Fruit fly (Drosophila melanogaster): ENCODE measurements around the gene VhaM9.7-a.

The VhaM9.7-a gene

dm6 chr3L:4212815-4213214, 49.7 kb upstream of the VhaM9.7-a start, which contains the start of gene Cpr64Ac:
Cpr64Ac (minus strand) TSS chr3L:4212915.
- TF ChIP-seq Ada2b (GFP tag; IDR thresholded peaks at IDR 0.05), result no peak
- peak; percentile 5 for TF ChIP-seq sens (GFP tag)
- TF ChIP-seq Hmx (GFP tag; optimal IDR thresholded peaks at IDR 0.05), result no peak
- TF ChIP-seq CG30403 (GFP tag; optimal IDR thresholded peaks at IDR 0.05), result no peak

- 0 out of 2 replicates have a peak, but pooled peaks have one; percentile 20 for TF ChIP-seq vvl (GFP tag; IDR thresholded peaks at IDR 0.05)
- TF ChIP-seq Ets65A (GFP tag), result peak; percentile 47
- no peak for TF ChIP-seq abd-A (tag; optimal IDR thresholded peaks at IDR 0.05)
These were observed 47.4 kb upstream of the VhaM9.7-a start, which contains the start of gene Cpr64Ad for dm6 chr3L:4215079-4215478. Cpr64Ad (plus strand) TSS chr3L:4215379.

- TF ChIP-seq CG5180 (GFP tag; optimal IDR thresholded peaks at IDR 0.05), result peak; percentile 42
- TF ChIP-seq ci (GFP tag; IDR thresholded peaks at IDR 0.05), result peak; percentile 37; the same call in 1 of the 3 replicates
- TF ChIP-seq CG7987 (GFP tag; optimal IDR thresholded peaks at IDR 0.05), result peak; percentile 92
- 0 out of 2 replicates have a peak, but pooled peaks have one; percentile 11 for TF ChIP-seq sens-2 (GFP tag; IDR thresholded peaks at IDR 0.05)
- peak in 1 of 2 experiments; percentile 35 for TF ChIP-seq Pdp1 (GFP tag; optimal IDR thresholded peaks at IDR 0.05)
- TF ChIP-seq pnt (GFP tag; optimal IDR thresholded peaks at IDR 0.05), result no peak
- no peak for TF ChIP-seq CG14965 (GFP tag; optimal IDR thresholded peaks at IDR 0.05; ENCODE audit: borderline replicate concordance)
- TF ChIP-seq sd (tag; optimal IDR thresholded peaks at IDR 0.05), result peak; percentile 90
- TF ChIP-seq CG32772 (GFP tag; IDR thresholded peaks at IDR 0.05), result peak; percentile 29; the same call in 1 of the 2 replicates
- TF ChIP-seq GATAe (GFP tag; conservative IDR thresholded peaks at IDR 0.05), result peak; percentile 65
- TF ChIP-seq chinmo (GFP tag; IDR thresholded peaks at IDR 0.05; ENCODE audit: partially characterized antibody), result 0 out of 4 replicates have a peak, but pooled peaks have one; percentile 67
- no peak for TF ChIP-seq CG10959 (GFP tag; IDR thresholded peaks at IDR 0.05)
- TF ChIP-seq ftz-f1 (GFP tag; optimal IDR thresholded peaks at IDR 0.05), result peak; percentile 10
- peak; percentile 20 for TF ChIP-seq fd64A (GFP tag; optimal IDR thresholded peaks at IDR 0.05)
- TF ChIP-seq lab (GFP tag; optimal IDR thresholded peaks at IDR 0.05), result peak; percentile 32
- peak; percentile 18 for TF ChIP-seq HLHmδ (GFP tag; optimal IDR thresholded peaks at IDR 0.05)
- TF ChIP-seq Drgx (GFP tag; IDR thresholded peaks at IDR 0.05), result peak; percentile 28; the same call in 1 of the 2 replicates
- no peak for TF ChIP-seq crc (GFP tag; optimal IDR thresholded peaks at IDR 0.05)
- peak; percentile 3 for TF ChIP-seq stwl (tag; optimal IDR thresholded peaks at IDR 0.05)
- TF ChIP-seq Hand (GFP tag; optimal IDR thresholded peaks at IDR 0.05), result no peak
- peak; percentile 56; the same call in 1 of the 2 replicates for TF ChIP-seq Awh (GFP tag; IDR thresholded peaks at IDR 0.05)
- no peak for TF ChIP-seq CG14441 (GFP tag; IDR thresholded peaks at IDR 0.05)
- no peak for TF ChIP-seq Dip2 (GFP tag; IDR thresholded peaks at IDR 0.05)
- peak; percentile 43 for TF ChIP-seq HmgZ (tag; optimal IDR thresholded peaks at IDR 0.05)
- TF ChIP-seq dati (GFP tag; IDR thresholded peaks at IDR 0.05), result no peak
- TF ChIP-seq toy (GFP tag; IDR thresholded peaks at IDR 0.05), result 0 out of 2 replicates have a peak, but pooled peaks have one; percentile 17
- TF ChIP-seq CG18599 (GFP tag; optimal IDR thresholded peaks at IDR 0.05), result peak; percentile 24
- TF ChIP-seq CG2199 (GFP tag; IDR thresholded peaks at IDR 0.05), result peak; percentile 68; the same call in 1 of the 3 replicates
- peak; percentile 96 for TF ChIP-seq CG6654 (GFP tag; optimal IDR thresholded peaks at IDR 0.05)
- peak; percentile 22 for TF ChIP-seq CG6813 (GFP tag; optimal IDR thresholded peaks at IDR 0.05)
- TF ChIP-seq CG12071 (GFP tag; optimal IDR thresholded peaks at IDR 0.05), result peak; percentile 33
- TF ChIP-seq mirr (GFP tag; optimal IDR thresholded peaks at IDR 0.05), result peak; percentile 84
- TF ChIP-seq Usf (GFP tag; optimal IDR thresholded peaks at IDR 0.05), result no peak
- TF ChIP-seq Xbp1 (GFP tag; optimal IDR thresholded peaks at IDR 0.05), result no peak
- peak; percentile 22 for TF ChIP-seq CG12219 (GFP tag; optimal IDR thresholded peaks at IDR 0.05)
- TF ChIP-seq CG9727 (GFP tag; optimal IDR thresholded peaks at IDR 0.05), result peak; percentile 34
- no peak for TF ChIP-seq CG1792 (GFP tag; optimal IDR thresholded peaks at IDR 0.05)
These were observed 42.9 kb upstream of the VhaM9.7-a start for dm6 chr3L:4219291-4220228.
